Worm (Caenorhabditis elegans) whole organism, early embryonic: ENCODE measurements around the gene srb-6.

Source experiments
- B0310.2 ChIP-seq: sonication (generic microtip); optimal IDR thresholded peaks from 2 replicates; lab custom pipeline; 2016; ENCODE audit warnings: mild to moderate bottlenecking, missing genetic modification characterization, missing compliant biosample characterization
- F13C5.2 ChIP-seq: sonication (generic microtip); optimal IDR thresholded peaks from 2 replicates; lab custom pipeline; 2017; ENCODE audit warnings: mild to moderate bottlenecking, missing genetic modification characterization, inconsistent platforms, missing compliant biosample characterization
- aly-1 ChIP-seq: sonication (generic microtip); optimal IDR thresholded peaks from 2 replicates; lab custom pipeline; 2016; ENCODE audit warnings: missing genetic modification characterization, missing compliant biosample characterization
- ama-1 ChIP-seq: fragments of 150-350 bp; optimal IDR thresholded peaks from 2 replicates; lab custom pipeline; 2014
- flt-1 ChIP-seq: fragments of 200-800 bp; sonication (Bioruptor generic); IDR thresholded peaks from 2 replicates; pipeline ENCODE4 v1.3.6; 2022; ENCODE audit warnings: missing genetic modification characterization, missing compliant biosample characterization
- hmbx-1 ChIP-seq: sonication (generic microtip); optimal IDR thresholded peaks from 2 replicates; lab custom pipeline; 2016; ENCODE audit warnings: mild to moderate bottlenecking, missing genetic modification characterization, missing compliant biosample characterization
- hmg-4 ChIP-seq: fragments of 200-800 bp; sonication (Bioruptor generic); optimal IDR thresholded peaks from 2 replicates; lab custom pipeline; 2018; ENCODE audit warnings: mild to moderate bottlenecking, missing genetic modification characterization, missing compliant biosample characterization
- hnd-1 ChIP-seq: sonication (generic microtip); optimal IDR thresholded peaks from 2 replicates; lab custom pipeline; 2016; ENCODE audit warnings: missing genetic modification characterization, missing compliant biosample characterization
- pes-1 ChIP-seq: fragments of 200-800 bp; sonication (Bioruptor generic); IDR thresholded peaks from 2 replicates; pipeline ENCODE4 v1.3.6; 2022; ENCODE audit warnings: missing genetic modification reagents, missing genetic modification characterization, missing compliant biosample characterization
- sea-1 ChIP-seq: fragments of 200-800 bp; sonication (Bioruptor generic); conservative IDR thresholded peaks from 2 replicates; pipeline ENCODE4 v1.3.6; 2022; ENCODE audit warnings: missing genetic modification characterization, missing compliant biosample characterization
- tbx-37 ChIP-seq: fragments of 200-800 bp; sonication (Bioruptor generic); conservative IDR thresholded peaks from 2 replicates; pipeline ENCODE4 v1.3.6; 2022; ENCODE audit warnings: missing genetic modification reagents, missing genetic modification characterization, missing compliant biosample characterization
- tra-4 ChIP-seq: sonication (generic microtip); optimal IDR thresholded peaks from 2 replicates; lab custom pipeline; 2017; ENCODE audit warnings: missing genetic modification characterization, missing compliant biosample characterization

- TF ChIP-seq flt-1 (GFP tag; lab: Robert Waterston, UW) (no peak), tra-4 (tag; lab: Kevin White, UChicago) (no peak), pes-1 (no peak), hmbx-1 (tag; lab: Kevin White, UChicago) (no peak), B0310.2 (tag; lab: Kevin White, UChicago) (no peak), sea-1 (GFP tag; lab: Robert Waterston, UW) (no peak), F13C5.2 (tag; lab: Kevin White, UChicago) (no peak), ama-1 (lab: Kevin White, UChicago) (no peak), aly-1 (tag; lab: Kevin White, UChicago) (no peak), tbx-37 (GFP tag; lab: Robert Waterston, UW) (no peak), hnd-1 (tag; lab: Kevin White, UChicago) (no peak), hmg-4 (GFP tag; lab: Kevin White, UChicago) (no peak)
Measured at ce11 chrII:10172436-10172973, 22.2 kb upstream of the srb-6 start, which contains the start of gene wbp-11.
